Fruit fly (Drosophila melanogaster) whole organism, embryonic: Measurements from ENCODE around the gene GstD4.
A peak's percentile ranks its signal among the peaks of the same experiment; 100 is the strongest.

ENCODE experiments used
- Adf1 ChIP-seq: fragments of 200-800 bp; sonication (Bioruptor generic); IDR thresholded peaks from 2 replicates; pipeline ENCODE4 v1.3.6; 2022; ENCODE audit warnings: missing biosample characterization, missing genetic modification characterization
- C15 ChIP-seq: fragments of 200-800 bp; sonication (Bioruptor generic); IDR thresholded peaks from 3 replicates; pipeline ENCODE4 v1.3.6; 2022; ENCODE audit warnings: missing biosample characterization, missing genetic modification characterization
- CG10565 ChIP-seq: fragments of 200-800 bp; sonication (Bioruptor generic); optimal IDR thresholded peaks from 3 replicates; lab custom pipeline; 2016; ENCODE audit warnings: missing biosample characterization, mild to moderate bottlenecking, missing genetic modification characterization
- CG10959 ChIP-seq: fragments of 200-800 bp; sonication (Bioruptor generic); IDR thresholded peaks from 2 replicates; pipeline ENCODE4 v1.3.6; 2022; ENCODE audit warnings: missing biosample characterization, missing genetic modification characterization
- CG14014 ChIP-seq: fragments of 200-800 bp; sonication (Bioruptor generic); IDR thresholded peaks from 2 replicates; pipeline ENCODE4 v1.3.6; 2022; ENCODE audit warnings: missing biosample characterization, missing genetic modification characterization
- CG14667 ChIP-seq: fragments of 200-800 bp; sonication (Bioruptor generic); IDR thresholded peaks from 2 replicates; pipeline ENCODE4 v1.3.6; 2022; ENCODE audit warnings: missing biosample characterization, missing genetic modification characterization
- CG16813 ChIP-seq: fragments of 200-800 bp; sonication (Bioruptor generic); IDR thresholded peaks from 3 replicates; pipeline ENCODE4 v1.3.6; 2022; ENCODE audit warnings: missing biosample characterization, missing genetic modification characterization; ENCODE audit not compliant: partially characterized antibody
- CG1792 ChIP-seq: fragments of 200-800 bp; sonication (Bioruptor generic); optimal IDR thresholded peaks from 2 replicates; lab custom pipeline; 2016; ENCODE audit warnings: missing biosample characterization, missing genetic modification characterization
- CG2678 ChIP-seq: fragments of 200-800 bp; sonication (Bioruptor generic); optimal IDR thresholded peaks from 3 replicates; lab custom pipeline; 2019; ENCODE audit warnings: missing biosample characterization, mild to moderate bottlenecking, missing genetic modification characterization, moderate library complexity
- CG30403 ChIP-seq: fragments of 200-800 bp; sonication (Bioruptor generic); optimal IDR thresholded peaks from 3 replicates; lab custom pipeline; 2016; ENCODE audit warnings: missing biosample characterization, missing genetic modification characterization
- CG32772 ChIP-seq: fragments of 200-800 bp; sonication (Bioruptor generic); IDR thresholded peaks from 2 replicates; pipeline ENCODE4 v1.3.6; 2022; ENCODE audit warnings: missing biosample characterization, missing genetic modification characterization
- CG33213 ChIP-seq: fragments of 200-800 bp; sonication (Bioruptor generic); optimal IDR thresholded peaks from 3 replicates; lab custom pipeline; 2016; ENCODE audit warnings: missing biosample characterization, missing genetic modification characterization
- CG34224 ChIP-seq: fragments of 200-800 bp; sonication (Bioruptor generic); IDR thresholded peaks from 3 replicates; pipeline ENCODE4 v1.3.6; 2022; ENCODE audit warnings: missing biosample characterization, missing genetic modification characterization; ENCODE audit not compliant: partially characterized antibody
- CG4854 ChIP-seq: fragments of 200-800 bp; sonication (Bioruptor generic); optimal IDR thresholded peaks from 2 replicates; lab custom pipeline; 2016; ENCODE audit warnings: missing biosample characterization, missing genetic modification characterization, inconsistent platforms
- CG5180 ChIP-seq: fragments of 200-800 bp; sonication (Bioruptor generic); optimal IDR thresholded peaks from 3 replicates; lab custom pipeline; 2017; ENCODE audit warnings: missing biosample characterization, missing genetic modification characterization, mild to moderate bottlenecking, moderate library complexity, missing genetic modification reagents
- CG6813 ChIP-seq: fragments of 200-800 bp; sonication (Bioruptor generic); optimal IDR thresholded peaks from 2 replicates; lab custom pipeline; 2017; ENCODE audit warnings: missing biosample characterization, missing genetic modification characterization, mild to moderate bottlenecking, moderate library complexity, missing genetic modification reagents
- CG6854 ChIP-seq: fragments of 200-800 bp; sonication (Bioruptor generic); optimal IDR thresholded peaks from 3 replicates; lab custom pipeline; 2017; ENCODE audit warnings: missing biosample characterization, mild to moderate bottlenecking, missing genetic modification characterization
- CG7372 ChIP-seq: fragments of 200-800 bp; sonication (Bioruptor generic); IDR thresholded peaks from 2 replicates; pipeline ENCODE4 v1.3.6; 2022; ENCODE audit warnings: missing biosample characterization, missing genetic modification characterization
- CG8290 ChIP-seq, 3 experiments: fragments of 200-800 bp; sonication (Bioruptor generic); optimal IDR thresholded peaks; 2 replicates each; lab custom pipeline; 2016 to 2019; ENCODE audit warnings: missing biosample characterization in 3 of 3, missing genetic modification characterization in 3 of 3, mild to moderate bottlenecking in 2 of 3, moderate library complexity in 1 of 3
- Chrac-16 ChIP-seq: fragments of 200-800 bp; sonication (Bioruptor generic); optimal IDR thresholded peaks from 3 replicates; lab custom pipeline; 2016; ENCODE audit warnings: missing biosample characterization, missing genetic modification characterization
- D ChIP-seq, 2 experiments: fragments of 200-800 bp in 1 of 2; fragments of >200 bp in 1 of 2; sonication (Bioruptor generic) in 1 of 2; optimal IDR thresholded peaks; 2 replicates in 1 of 2; 3 replicates in 1 of 2; lab custom pipeline; 2017; ENCODE audit warnings: mild to moderate bottlenecking in 1 of 2, missing biosample characterization in 1 of 2, missing genetic modification characterization in 1 of 2, missing genetic modification reagents in 1 of 2
- Dip3 ChIP-seq: fragments of 200-800 bp; sonication (Bioruptor generic); optimal IDR thresholded peaks from 3 replicates; lab custom pipeline; 2016; ENCODE audit warnings: missing biosample characterization, missing genetic modification characterization
- Fer2 ChIP-seq: fragments of 200-800 bp; sonication (Bioruptor generic); optimal IDR thresholded peaks from 2 replicates; lab custom pipeline; 2018; ENCODE audit warnings: missing biosample characterization, mild to moderate bottlenecking, missing genetic modification characterization, moderate library complexity
- MESR4 ChIP-seq: fragments of 200-800 bp; sonication (Bioruptor generic); optimal IDR thresholded peaks from 2 replicates; lab custom pipeline; 2018; ENCODE audit warnings: missing biosample characterization, mild to moderate bottlenecking, missing genetic modification characterization, moderate library complexity
- Med ChIP-seq: fragments of 200-800 bp; sonication (Bioruptor generic); peaks from one replicate; lab custom pipeline; 2016; ENCODE audit warnings: missing biosample characterization, missing genetic modification characterization, mild to moderate bottlenecking, inconsistent platforms, moderate library complexity
- Mrtf ChIP-seq: fragments of 200-800 bp; sonication (Bioruptor generic); IDR thresholded peaks from 3 replicates; pipeline ENCODE4 v1.3.6; 2022; ENCODE audit warnings: missing biosample characterization, missing genetic modification characterization
- Myb ChIP-seq: fragments of 200-800 bp; sonication (Bioruptor generic); optimal IDR thresholded peaks from 2 replicates; lab custom pipeline; 2016; ENCODE audit warnings: missing biosample characterization, missing genetic modification characterization
- PHDP ChIP-seq: fragments of 200-800 bp; sonication (Bioruptor generic); optimal IDR thresholded peaks from 3 replicates; lab custom pipeline; 2018; ENCODE audit warnings: missing biosample characterization, mild to moderate bottlenecking, missing genetic modification characterization, moderate library complexity
- Ravus ChIP-seq: fragments of 200-800 bp; sonication (Bioruptor generic); IDR thresholded peaks from 2 replicates; pipeline ENCODE4 v1.3.6; 2022; ENCODE audit warnings: missing biosample characterization, missing genetic modification characterization
- Sry-δ ChIP-seq: fragments of 200-800 bp; sonication (Bioruptor generic); optimal IDR thresholded peaks from 2 replicates; lab custom pipeline; 2016; ENCODE audit warnings: missing biosample characterization, missing genetic modification characterization
- amos ChIP-seq: fragments of 200-800 bp; sonication (Bioruptor generic); IDR thresholded peaks from 2 replicates; pipeline ENCODE4 v1.3.6; 2022; ENCODE audit warnings: missing biosample characterization, missing genetic modification characterization; ENCODE audit not compliant: partially characterized antibody
- cas ChIP-seq: fragments of 200-800 bp; sonication (Bioruptor generic); IDR thresholded peaks from 2 replicates; pipeline ENCODE4 v1.3.6; 2022; ENCODE audit warnings: missing biosample characterization, missing genetic modification characterization
- caup ChIP-seq: fragments of 200-800 bp; sonication (Bioruptor generic); optimal IDR thresholded peaks from 3 replicates; lab custom pipeline; 2017; ENCODE audit warnings: missing biosample characterization, mild to moderate bottlenecking, missing genetic modification characterization, moderate library complexity; ENCODE audit not compliant: severe bottlenecking
- chif ChIP-seq, 2 experiments: fragments of 200-800 bp; sonication (Bioruptor generic); optimal IDR thresholded peaks; 3 replicates each; lab custom pipeline; 2016; ENCODE audit warnings: missing biosample characterization in 2 of 2, missing genetic modification characterization in 2 of 2
- dysf ChIP-seq: fragments of 200-800 bp; sonication (Bioruptor generic); IDR thresholded peaks from 3 replicates; pipeline ENCODE4 v1.3.6; 2022; ENCODE audit warnings: missing biosample characterization, missing genetic modification characterization
- exex ChIP-seq: fragments of 200-800 bp; sonication (Bioruptor generic); optimal IDR thresholded peaks from 4 replicates; lab custom pipeline; 2018; ENCODE audit warnings: missing biosample characterization, mild to moderate bottlenecking, missing genetic modification characterization, moderate library complexity
- gce ChIP-seq: fragments of 200-800 bp; sonication (Bioruptor generic); IDR thresholded peaks from 3 replicates; pipeline ENCODE4 v1.3.6; 2022; ENCODE audit warnings: missing biosample characterization, missing genetic modification characterization
- hbn ChIP-seq: fragments of 200-800 bp; sonication (Bioruptor generic); IDR thresholded peaks from 2 replicates; pipeline ENCODE4 v1.3.6; 2022; ENCODE audit warnings: missing biosample characterization, missing genetic modification characterization; ENCODE audit not compliant: partially characterized antibody
- lbe ChIP-seq: fragments of 200-800 bp; sonication (Bioruptor generic); optimal IDR thresholded peaks from 2 replicates; lab custom pipeline; 2016; ENCODE audit warnings: missing biosample characterization, mild to moderate bottlenecking, missing genetic modification characterization
- ro ChIP-seq: fragments of 200-800 bp; sonication (Bioruptor generic); IDR thresholded peaks from 2 replicates; pipeline ENCODE4 v1.3.6; 2022; ENCODE audit warnings: missing biosample characterization, missing genetic modification characterization
- run ChIP-seq: fragments of 200-800 bp; sonication (Bioruptor generic); optimal IDR thresholded peaks from 3 replicates; lab custom pipeline; 2018; ENCODE audit warnings: missing biosample characterization, mild to moderate bottlenecking, missing genetic modification characterization
- sd ChIP-seq: fragments of 200-800 bp; sonication (Bioruptor generic); optimal IDR thresholded peaks from 3 replicates; lab custom pipeline; 2018; ENCODE audit warnings: missing biosample characterization, mild to moderate bottlenecking, missing genetic modification characterization, moderate library complexity
- sna ChIP-seq: fragments of 200-800 bp; sonication (Bioruptor generic); IDR thresholded peaks from 2 replicates; pipeline ENCODE4 v1.3.6; 2022; ENCODE audit warnings: missing biosample characterization, missing genetic modification characterization; ENCODE audit not compliant: partially characterized antibody
- ssp ChIP-seq: fragments of 200-800 bp; sonication (Bioruptor generic); IDR thresholded peaks from 2 replicates; pipeline ENCODE4 v1.3.6; 2022; ENCODE audit warnings: missing biosample characterization, missing genetic modification characterization
- tio ChIP-seq: fragments of 200-800 bp; sonication (Bioruptor generic); optimal IDR thresholded peaks from 2 replicates; lab custom pipeline; 2017; ENCODE audit warnings: missing biosample characterization, missing genetic modification characterization, inconsistent platforms
- tna ChIP-seq: fragments of 200-800 bp; sonication (Bioruptor generic); IDR thresholded peaks from 2 replicates; pipeline ENCODE4 v1.3.6; 2022; ENCODE audit warnings: missing biosample characterization, missing genetic modification characterization; ENCODE audit not compliant: partially characterized antibody

GstD4 gene

DNA sequence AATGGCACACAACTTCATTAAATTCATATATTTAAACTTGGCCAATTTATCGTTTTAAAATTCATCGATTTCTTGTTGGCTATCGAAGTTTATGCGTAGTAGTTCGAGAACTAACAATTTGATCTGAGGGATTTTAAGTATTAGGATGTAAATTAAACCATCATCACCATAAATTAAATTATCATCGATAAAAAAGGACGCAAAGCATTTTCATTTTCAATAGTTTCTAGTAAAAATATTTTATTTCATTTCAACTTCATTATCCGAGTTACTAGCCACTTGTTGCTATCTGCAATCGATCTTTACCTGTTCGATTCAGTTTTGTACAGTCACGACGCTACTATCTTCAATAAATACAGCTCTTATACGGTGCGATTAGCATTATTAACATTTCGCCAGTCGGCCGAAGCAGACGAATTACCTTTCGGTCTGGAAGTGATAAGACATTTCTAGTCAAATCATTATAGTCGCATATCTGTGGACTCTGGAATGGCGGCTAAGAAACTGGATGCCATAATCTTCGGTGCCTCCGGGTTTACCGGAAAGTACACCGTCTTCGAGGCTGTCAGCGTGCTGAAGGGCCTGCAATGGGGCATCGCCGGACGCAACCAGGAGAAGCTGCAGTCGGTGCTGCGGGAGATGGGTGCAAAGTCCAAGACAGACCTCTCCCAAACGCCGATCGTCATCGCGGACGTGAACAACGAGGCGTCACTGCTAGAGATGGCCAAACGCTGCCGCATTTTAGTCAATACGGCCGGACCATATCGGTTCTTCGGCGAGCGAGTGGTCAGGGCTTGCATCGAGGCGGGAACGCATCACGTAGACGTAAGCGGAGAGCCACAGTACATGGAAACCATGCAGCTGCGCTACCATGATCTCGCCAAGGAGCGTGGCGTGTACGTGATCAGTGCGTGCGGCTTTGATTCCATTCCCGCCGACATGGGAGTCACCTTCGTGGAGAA lies 32.6 kb downstream of the GstD4 start, which contains the start of gene CG5167:
CG5167 (plus strand) TSS at position 298 of the 962 bp plus-strand sequence.
- TF ChIP-seq tio (GFP tag; lab: Kevin White, UChicago) (no peak), lbe (GFP tag; lab: Kevin White, UChicago) (peak; percentile 12), amos (GFP tag; lab: Robert Waterston, UW) (peak; percentile 7; the same call in 1 of the 2 replicates), CG4854 (GFP tag; lab: Kevin White, UChicago) (no peak), CG34224 (GFP tag; lab: Robert Waterston, UW) (peak; percentile 43; the same call in 2 of the 3 replicates), Fer2 (tag; lab: Kevin White, UChicago) (no peak), CG16813 (0 out of 3 replicates have a peak, but pooled peaks have one; percentile 8), hbn (0 out of 2 replicates have a peak, but pooled peaks have one; percentile 17), CG2678 (tag; lab: Kevin White, UChicago) (peak; percentile 61), CG7372 (GFP tag; lab: Robert Waterston, UW) (no peak), C15 (no peak), CG33213 (no peak), CG14667 (GFP tag; lab: Robert Waterston, UW) (no peak), CG32772 (GFP tag; lab: Robert Waterston, UW) (no peak), sd (tag; lab: Kevin White, UChicago) (no peak), CG14014 (GFP tag; lab: Robert Waterston, UW) (no peak), dysf (GFP tag; lab: Robert Waterston, UW) (0 out of 3 replicates have a peak, but pooled peaks have one; percentile 22), cas (GFP tag; lab: Robert Waterston, UW) (no peak), Adf1 (GFP tag; lab: Robert Waterston, UW) (no peak), caup (GFP tag; lab: Kevin White, UChicago) (peak; percentile 6), CG5180 (GFP tag; lab: Kevin White, UChicago) (no peak), Myb (GFP tag; lab: Kevin White, UChicago) (peak; percentile 9), Sry-δ (peak; percentile 45), CG6813 (no peak), CG10565 (GFP tag; lab: Kevin White, UChicago) (no peak), sna (GFP tag; lab: Robert Waterston, UW) (no peak), Chrac-16 (peak; percentile 35), ro (no peak), MESR4 (peak; percentile 33), Ravus (GFP tag; lab: Robert Waterston, UW) (no peak), CG30403 (GFP tag; lab: Kevin White, UChicago) (peak; percentile 34), ssp (GFP tag; lab: Robert Waterston, UW) (no peak), exex (tag; lab: Kevin White, UChicago) (peak; percentile 89), CG6854 (GFP tag; lab: Kevin White, UChicago) (no peak), D (optimal IDR thresholded peaks at IDR 0.05; lab: Kevin White, UChicago) (no peak), D (GFP tag; optimal IDR thresholded peaks at IDR 0.05; lab: Kevin White, UChicago) (no peak), CG8290 (GFP tag; optimal IDR thresholded peaks at IDR 0.05; lab: Kevin White, UChicago) (peak; percentile 61), CG8290 (tag; optimal IDR thresholded peaks at IDR 0.05; lab: Kevin White, UChicago) (peak in 1 of 2 experiments; percentile 29), Med (GFP tag; lab: Kevin White, UChicago) (peak; percentile 55), CG10959 (no peak), Dip3 (peak; percentile 7), run (tag; lab: Kevin White, UChicago) (no peak), chif (GFP tag; optimal IDR thresholded peaks at IDR 0.05; lab: Kevin White, UChicago) (no peak), CG1792 (no peak), PHDP (tag; lab: Kevin White, UChicago) (peak; percentile 66), gce (GFP tag; lab: Robert Waterston, UW) (0 out of 3 replicates have a peak, but pooled peaks have one; percentile 30), tna (GFP tag; lab: Robert Waterston, UW) (no peak), Mrtf (GFP tag; lab: Robert Waterston, UW) (no peak)
